Worm (Caenorhabditis elegans): Measurements from ENCODE around the gene T28D6.7.

DNA sequence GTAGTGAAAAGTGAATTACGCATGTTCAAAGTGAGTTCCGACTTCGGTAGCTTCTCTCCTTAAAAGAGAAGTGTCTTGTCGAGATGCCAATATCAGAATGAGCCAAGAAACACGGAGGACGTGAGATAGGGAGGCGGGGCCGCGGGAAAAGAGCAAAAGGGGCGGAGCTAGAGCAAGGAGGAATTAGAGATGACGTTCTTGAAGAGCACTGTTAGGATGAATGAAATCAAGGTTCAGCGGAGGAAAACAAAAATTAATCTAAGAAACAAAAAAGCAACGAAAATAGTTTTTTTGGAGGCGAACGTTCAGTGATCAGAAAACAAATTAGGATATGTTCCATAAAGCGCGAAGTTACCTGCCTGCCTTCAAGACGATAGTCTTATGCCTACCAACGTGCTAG is 46.9 kb upstream of the T28D6.7 start, which contains the start of gene nlp-21:
- TF ChIP-seq hmbx-1 (tag; optimal IDR thresholded peaks at IDR 0.05) (no peak), ama-1 (optimal IDR thresholded peaks at IDR 0.05) (no peak), aly-1 (tag; optimal IDR thresholded peaks at IDR 0.05) (no peak), ets-7 (tag; optimal IDR thresholded peaks at IDR 0.05) (no peak), tbx-11 (GFP tag; IDR thresholded peaks at IDR 0.05) (no peak), F13C5.2 (tag; optimal IDR thresholded peaks at IDR 0.05) (no peak)
